Worm (Caenorhabditis elegans): Measurements from ENCODE around the gene ncx-6.
"Not testable (repeated sequence)": the region's sequence is repeated elsewhere in the genome, so short reads cannot be mapped to it uniquely, and the experiment has no call there.

Gene ncx-6

DNA sequence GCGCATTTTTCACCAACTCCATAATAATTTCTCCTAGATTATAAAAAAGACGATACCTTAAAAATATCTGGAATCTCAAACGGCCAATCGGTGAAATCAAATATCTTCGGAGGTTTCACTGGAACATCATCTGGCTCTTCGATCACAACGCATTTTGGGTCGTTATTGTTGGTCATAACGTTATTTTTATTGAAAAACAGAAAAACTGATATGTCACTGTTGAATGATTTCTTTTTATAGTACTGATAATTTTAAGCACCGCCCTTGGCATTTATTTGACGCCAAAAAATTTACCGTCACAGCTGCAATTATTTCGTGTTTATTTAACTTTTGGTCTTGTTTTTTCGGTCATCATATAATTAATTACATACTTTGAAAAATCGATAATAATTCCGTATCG, 23.7 kb downstream of the ncx-6 start, which contains the start of gene best-5:
best-5 (minus strand) TSS at position 210 of the 400 bp plus-strand sequence.
- TF ChIP-seq him-1 (tag; optimal IDR thresholded peaks at IDR 0.05): no peak
- no peak for TF ChIP-seq dao-5 (tag; optimal IDR thresholded peaks at IDR 0.05)
- no peak for TF ChIP-seq W03F9.2 (tag; optimal IDR thresholded peaks at IDR 0.05)

DNA sequence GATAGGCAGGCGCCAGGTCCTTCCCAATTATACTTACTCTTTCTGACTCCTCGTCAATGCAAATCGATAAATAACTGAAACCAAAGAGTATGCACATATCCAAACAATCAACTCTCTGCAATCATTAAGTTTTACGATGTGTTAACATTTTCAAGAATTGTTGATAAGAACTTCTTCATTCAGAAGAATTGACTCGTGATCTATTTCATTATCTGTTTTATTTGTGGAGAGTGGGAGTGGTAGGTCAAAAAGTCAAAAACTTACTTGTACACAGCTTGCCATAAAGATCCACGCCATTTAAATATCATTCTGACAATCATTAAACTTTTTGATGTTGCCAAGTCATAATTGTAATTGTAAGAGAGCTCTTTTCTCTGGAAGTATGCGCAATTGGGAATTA, 24.4 kb downstream of the ncx-6 start:
- TF ChIP-seq W03F9.2 (tag; optimal IDR thresholded peaks at IDR 0.05) (no peak), dao-5 (tag; optimal IDR thresholded peaks at IDR 0.05) (no peak), him-1 (tag; optimal IDR thresholded peaks at IDR 0.05) (no peak)

- TF ChIP-seq him-1 (tag; optimal IDR thresholded peaks at IDR 0.05) (no peak), dao-5 (tag; optimal IDR thresholded peaks at IDR 0.05) (no peak), W03F9.2 (tag; optimal IDR thresholded peaks at IDR 0.05) (no peak)
These were observed 27.8 kb downstream of the ncx-6 start, which contains the start of gene C07A9.10 for ce11 chrIII:9685959-9686358. C07A9.10 (minus strand) TSS chrIII:9686059.

ce11 chrIII:9682729-9683128, 31.0 kb downstream of the ncx-6 start, which contains the start of gene C07A9.5:
C07A9.5 (minus strand) TSS chrIII:9682829.
- TF ChIP-seq him-1, dao-5, W03F9.2 (tag; optimal IDR thresholded peaks at IDR 0.05): not testable (repeated sequence)

DNA sequence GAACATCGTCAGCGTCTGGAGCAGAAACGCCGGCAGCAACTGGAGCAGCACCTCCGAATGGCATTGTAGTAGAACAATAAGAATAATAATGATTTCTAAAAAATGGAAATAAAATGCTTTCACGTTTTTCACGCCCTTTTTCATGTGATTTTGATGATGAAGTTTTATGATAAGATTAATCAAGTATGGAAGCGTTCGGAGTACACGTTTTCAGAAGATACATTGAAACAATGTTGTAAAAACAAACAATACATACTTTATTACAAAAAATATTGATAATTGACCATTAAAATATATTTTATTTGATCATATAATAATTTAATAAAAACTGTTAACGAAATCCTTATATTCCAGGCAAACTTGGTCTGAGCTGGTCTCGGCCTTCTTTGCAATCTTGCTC, 32.5 kb downstream of the ncx-6 start, which contains the start of gene C07A9.13:
C07A9.13 (minus strand) TSS at position 101 of the 400 bp plus-strand sequence.
- not testable (repeated sequence) for TF ChIP-seq W03F9.2, dao-5, him-1 (tag; optimal IDR thresholded peaks at IDR 0.05)

ce11 chrIII:9678819-9679218, 34.9 kb downstream of the ncx-6 start, which contains the start of gene ugt-60:
ugt-60 (minus strand) TSS chrIII:9679051.
- TF ChIP-seq W03F9.2 (tag; optimal IDR thresholded peaks at IDR 0.05): no peak
- no peak for TF ChIP-seq dao-5 (tag; optimal IDR thresholded peaks at IDR 0.05)
- no peak for TF ChIP-seq him-1 (tag; optimal IDR thresholded peaks at IDR 0.05)

ce11 chrIII:9669546-9669945, 44.2 kb downstream of the ncx-6 start:
- TF ChIP-seq W03F9.2 (tag; optimal IDR thresholded peaks at IDR 0.05): no peak

ce11 chrIII:9667591-9668265, 46.0 kb downstream of the ncx-6 start, which contains the start of gene C07A9.9:
C07A9.9 (minus strand) TSS chrIII:9667641.
- TF ChIP-seq him-1 (tag; optimal IDR thresholded peaks at IDR 0.05): peak; percentile 91
- TF ChIP-seq dao-5 (tag; optimal IDR thresholded peaks at IDR 0.05): no peak

DNA sequence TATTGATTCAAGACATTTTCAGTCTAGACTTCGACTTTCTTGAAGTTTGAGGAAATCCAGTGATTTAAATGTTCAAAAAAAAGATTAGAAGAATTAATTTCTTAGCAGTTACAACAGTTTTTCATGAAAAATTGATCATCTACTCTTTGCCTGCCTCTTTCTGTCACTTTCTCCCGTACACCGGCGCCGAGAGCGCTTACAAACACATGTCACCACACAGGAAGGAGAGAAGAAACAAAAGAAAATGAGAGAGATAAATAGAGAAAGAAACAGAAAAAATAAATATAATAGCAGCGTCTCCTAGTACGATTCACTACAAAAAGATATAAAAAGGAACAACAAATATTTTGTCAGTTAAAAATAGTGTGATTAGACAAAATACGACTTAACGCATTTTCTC, 47.1 kb downstream of the ncx-6 start:
- TF ChIP-seq W03F9.2 (tag; optimal IDR thresholded peaks at IDR 0.05): no peak
- TF ChIP-seq dao-5 (tag; optimal IDR thresholded peaks at IDR 0.05): no peak
- TF ChIP-seq him-1 (tag; optimal IDR thresholded peaks at IDR 0.05): no peak

DNA sequence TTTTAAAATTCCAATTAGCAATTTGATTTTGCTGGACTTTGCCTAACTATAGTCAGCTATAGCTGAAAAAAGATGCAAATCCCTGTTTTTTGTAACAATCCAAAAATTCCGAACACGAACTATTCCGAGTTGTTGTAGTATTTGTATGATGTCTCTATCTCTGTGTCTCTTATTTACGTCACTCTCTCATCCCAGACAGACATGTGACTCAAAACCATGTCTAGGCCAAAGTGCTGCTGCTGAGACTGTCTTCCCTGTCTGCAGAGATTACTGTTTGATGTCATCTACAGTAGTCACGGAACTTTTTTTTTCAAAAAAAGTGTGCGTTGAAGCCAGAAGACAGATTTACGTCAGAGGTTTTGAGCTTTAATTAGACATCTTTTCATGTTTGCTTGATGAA, 47.5 kb downstream of the ncx-6 start:
- TF ChIP-seq him-1 (tag; optimal IDR thresholded peaks at IDR 0.05) (no peak), W03F9.2 (tag; optimal IDR thresholded peaks at IDR 0.05) (no peak), dao-5 (tag; optimal IDR thresholded peaks at IDR 0.05) (no peak)

- TF ChIP-seq W03F9.2 (tag; optimal IDR thresholded peaks at IDR 0.05) (no peak), him-1 (tag; optimal IDR thresholded peaks at IDR 0.05) (no peak), dao-5 (tag; optimal IDR thresholded peaks at IDR 0.05) (no peak)
These were observed 48.1 kb downstream of the ncx-6 start for ce11 chrIII:9665490-9666179.

ce11 chrIII:9664484-9665221, 49.1 kb downstream of the ncx-6 start:
- TF ChIP-seq W03F9.2 (tag; optimal IDR thresholded peaks at IDR 0.05) (no peak), him-1 (tag; optimal IDR thresholded peaks at IDR 0.05) (peak; percentile 21)

DNA sequence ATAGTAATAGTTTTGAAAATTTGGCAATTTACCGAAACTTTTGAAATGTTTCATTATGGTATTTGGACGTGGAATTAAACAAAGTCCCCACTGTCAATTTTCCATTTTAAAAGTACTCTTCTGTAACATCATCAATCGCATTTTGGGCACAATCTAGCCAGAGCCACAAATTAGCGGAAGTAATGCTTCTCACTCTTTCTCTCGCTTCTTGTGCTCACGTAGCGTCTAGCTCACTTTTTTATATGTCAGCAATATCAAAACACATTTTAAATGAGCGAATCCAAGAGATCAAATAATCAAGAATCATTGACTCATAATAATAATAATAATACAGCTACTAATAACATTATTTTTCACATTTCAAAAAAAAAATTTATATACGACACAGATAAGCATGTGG, 49.8 kb downstream of the ncx-6 start:
- no peak for TF ChIP-seq him-1 (tag; optimal IDR thresholded peaks at IDR 0.05)
